Fruit fly (Drosophila melanogaster) whole organism, wandering third instar larva: Measurements from ENCODE around the gene mtDNA-helicase.
A peak's percentile ranks its signal among the peaks of the same experiment; 100 is the strongest.

ENCODE experiments used
- Abd-B ChIP-seq: fragments of >200 bp; optimal IDR thresholded peaks from 2 replicates; lab custom pipeline; 2017; ENCODE audit warnings: missing biosample characterization, missing genetic modification characterization
- CG9705 ChIP-seq: fragments of 200-800 bp; sonication (Bioruptor generic); optimal IDR thresholded peaks from 2 replicates; lab custom pipeline; 2018; ENCODE audit warnings: missing biosample characterization, mild to moderate bottlenecking, missing genetic modification characterization
- CrebA ChIP-seq: fragments of 200-800 bp; sonication (Bioruptor generic); optimal IDR thresholded peaks from 2 replicates; lab custom pipeline; 2016; ENCODE audit warnings: missing biosample characterization, mild to moderate bottlenecking, missing genetic modification characterization, borderline replicate concordance
- Dif ChIP-seq: fragments of 200-275, 200-300 bp; sonication (Bioruptor generic); optimal IDR thresholded peaks from 2 replicates; lab custom pipeline; 2018; ENCODE audit warnings: missing biosample characterization, missing genetic modification characterization; ENCODE audit not compliant: partially characterized antibody
- GATAd ChIP-seq: sonication (Bioruptor generic); optimal IDR thresholded peaks from 2 replicates; lab custom pipeline; 2016; ENCODE audit warnings: missing biosample characterization, missing genetic modification characterization
- HLH106 ChIP-seq: fragments of 200-800 bp; optimal IDR thresholded peaks from 3 replicates; lab custom pipeline; 2019; ENCODE audit warnings: missing biosample characterization, mild to moderate bottlenecking, missing genetic modification characterization, moderate library complexity
- Hnf4 ChIP-seq: fragments of 200-800 bp; sonication (Bioruptor generic); optimal IDR thresholded peaks from 2 replicates; lab custom pipeline; 2016; ENCODE audit warnings: missing biosample characterization, mild to moderate bottlenecking, missing genetic modification characterization
- Hr78 ChIP-seq: fragments of >200 bp; optimal IDR thresholded peaks from 2 replicates; lab custom pipeline; 2017; ENCODE audit warnings: missing biosample characterization, missing genetic modification characterization
- Hr83 ChIP-seq: fragments of 200-300 bp; sonication (Bioruptor generic); optimal IDR thresholded peaks from 2 replicates; lab custom pipeline; 2016; ENCODE audit warnings: missing biosample characterization, mild to moderate bottlenecking, missing genetic modification characterization, moderate library complexity; ENCODE audit not compliant: poor library complexity, severe bottlenecking
- Jra ChIP-seq: sonication (Bioruptor generic); optimal IDR thresholded peaks from 2 replicates; lab custom pipeline; 2016; ENCODE audit warnings: missing biosample characterization, missing genetic modification characterization
- Mio ChIP-seq: sonication (Bioruptor generic); optimal IDR thresholded peaks from 2 replicates; lab custom pipeline; 2016; ENCODE audit warnings: missing biosample characterization, missing genetic modification characterization
- N ChIP-seq: fragments of >200 bp; optimal IDR thresholded peaks from 2 replicates; lab custom pipeline; 2018; ENCODE audit warnings: missing biosample characterization, missing external identifiers, missing genetic modification characterization
- OdsH ChIP-seq: fragments of 200-800 bp; sonication (Bioruptor generic); optimal IDR thresholded peaks from 2 replicates; lab custom pipeline; 2016; ENCODE audit warnings: missing biosample characterization, mild to moderate bottlenecking, missing genetic modification characterization
- Rel ChIP-seq, 2 experiments: fragments of 200-800 bp; sonication (Bioruptor generic) in 1 of 2; optimal IDR thresholded peaks; 2 replicates in 1 of 2; 3 replicates in 1 of 2; lab custom pipeline; 2016 to 2019; ENCODE audit warnings: mild to moderate bottlenecking in 2 of 2, missing biosample characterization in 2 of 2, missing genetic modification characterization in 2 of 2, moderate library complexity in 1 of 2
- Sp1 ChIP-seq: fragments of 200-800 bp; sonication (Bioruptor generic); optimal IDR thresholded peaks from 3 replicates; lab custom pipeline; 2019; ENCODE audit warnings: missing biosample characterization, mild to moderate bottlenecking, missing genetic modification characterization, moderate library complexity
- br ChIP-seq: fragments of 200-800 bp; sonication (Bioruptor generic); optimal IDR thresholded peaks from 2 replicates; lab custom pipeline; 2016; ENCODE audit warnings: missing biosample characterization, missing genetic modification characterization
- dl ChIP-seq, 2 experiments: fragments of 175-275, 200-275 bp in 1 of 2; fragments of 200-275 bp in 1 of 2; sonication (Bioruptor generic); optimal IDR thresholded peaks; lab custom pipeline; 2018; ENCODE audit warnings: mild to moderate bottlenecking in 2 of 2, missing biosample characterization in 2 of 2, missing genetic modification characterization in 2 of 2, moderate library complexity in 2 of 2; ENCODE audit not compliant: partially characterized antibody in 2 of 2, insufficient read depth in 1 of 2
- dmrt93B ChIP-seq: fragments of 200-800 bp; sonication (Bioruptor generic); optimal IDR thresholded peaks from 2 replicates; lab custom pipeline; 2018; ENCODE audit warnings: missing biosample characterization, mild to moderate bottlenecking, missing genetic modification characterization
- dsf ChIP-seq: sonication (Bioruptor generic); optimal IDR thresholded peaks from 2 replicates; lab custom pipeline; 2016; ENCODE audit warnings: missing biosample characterization, missing genetic modification characterization, borderline replicate concordance
- ey ChIP-seq: fragments of 200-800 bp; sonication (Bioruptor generic); optimal IDR thresholded peaks from 2 replicates; lab custom pipeline; 2016; ENCODE audit warnings: missing biosample characterization, missing genetic modification characterization
- foxo ChIP-seq, 2 experiments: fragments of 200-800 bp; sonication (Bioruptor generic); optimal IDR thresholded peaks; 2 replicates in 1 of 2; 3 replicates in 1 of 2; lab custom pipeline; 2016 to 2017; ENCODE audit warnings: missing biosample characterization in 2 of 2, missing genetic modification characterization in 2 of 2
- fru ChIP-seq: fragments of 200-800 bp; sonication (Bioruptor generic); optimal IDR thresholded peaks from 3 replicates; lab custom pipeline; 2016; ENCODE audit warnings: missing biosample characterization, mild to moderate bottlenecking, missing genetic modification characterization
- h ChIP-seq: fragments of 200-800 bp; sonication (Bioruptor generic); optimal IDR thresholded peaks from 3 replicates; lab custom pipeline; 2016; ENCODE audit warnings: missing biosample characterization, mild to moderate bottlenecking, missing genetic modification characterization
- lola ChIP-seq: fragments of >200 bp; optimal IDR thresholded peaks from 2 replicates; lab custom pipeline; 2017; ENCODE audit warnings: missing biosample characterization, missing genetic modification characterization
- pan ChIP-seq: fragments of >200 bp; optimal IDR thresholded peaks from 2 replicates; lab custom pipeline; 2017
- psq ChIP-seq: fragments of 200-800 bp; sonication (Bioruptor generic); optimal IDR thresholded peaks from 3 replicates; lab custom pipeline; 2017; ENCODE audit warnings: missing biosample characterization, mild to moderate bottlenecking, missing genetic modification characterization, moderate library complexity
- rgr ChIP-seq: fragments of 200-800 bp; sonication (Bioruptor generic); optimal IDR thresholded peaks from 3 replicates; lab custom pipeline; 2016; ENCODE audit warnings: missing biosample characterization, mild to moderate bottlenecking, missing genetic modification characterization
- sage ChIP-seq: fragments of 200-800 bp; sonication (Bioruptor generic); optimal IDR thresholded peaks from 2 replicates; lab custom pipeline; 2016; ENCODE audit warnings: missing biosample characterization, mild to moderate bottlenecking, missing genetic modification characterization
- sv ChIP-seq: fragments of 200-800 bp; sonication (Bioruptor generic); optimal IDR thresholded peaks from 3 replicates; lab custom pipeline; 2016; ENCODE audit warnings: missing biosample characterization, missing genetic modification characterization
- tai ChIP-seq: sonication (Bioruptor generic); optimal IDR thresholded peaks from 2 replicates; lab custom pipeline; 2016; ENCODE audit warnings: missing biosample characterization, missing genetic modification characterization
- woc ChIP-seq: sonication (Bioruptor generic); optimal IDR thresholded peaks from 2 replicates; lab custom pipeline; 2016; ENCODE audit warnings: missing biosample characterization, mild to moderate bottlenecking, missing genetic modification characterization

Gene mtDNA-helicase

dm6 chr2L:9911783-9912182 is 18.5 kb upstream of the mtDNA-helicase start:
- TF ChIP-seq sage (GFP tag; lab: Kevin White, UChicago) (no peak), HLH106 (tag; lab: Kevin White, UChicago) (peak; percentile 26), ey (GFP tag; lab: Kevin White, UChicago) (peak; percentile 7), Hnf4 (GFP tag; lab: Kevin White, UChicago) (peak; percentile 2), br (no peak), Hr78 (GFP tag; lab: Kevin White, UChicago) (no peak), h (GFP tag; lab: Kevin White, UChicago) (peak; percentile 31), Sp1 (GFP tag; lab: Kevin White, UChicago) (peak; percentile 9), foxo (GFP tag; optimal IDR thresholded peaks at IDR 0.05; lab: Kevin White, UChicago) (peak in 1 of 2 experiments; percentile 28), fru (GFP tag; lab: Kevin White, UChicago) (peak; percentile 20), OdsH (no peak), Rel (GFP tag; optimal IDR thresholded peaks at IDR 0.05; lab: Kevin White, UChicago) (no peak), Rel (tag; optimal IDR thresholded peaks at IDR 0.05; lab: Kevin White, UChicago) (peak; percentile 87), tai (GFP tag; lab: Kevin White, UChicago) (no peak), Jra (GFP tag; lab: Kevin White, UChicago) (no peak), lola (GFP tag; lab: Kevin White, UChicago) (no peak)

dm6 chr2L:9908468-9908967 is 15.3 kb upstream of the mtDNA-helicase start, which contains the start of gene CG13124:
TSS of gene CG13124 (minus strand) at chr2L:9908633.
- TF ChIP-seq rgr (GFP tag; lab: Kevin White, UChicago) (no peak), woc (GFP tag; lab: Kevin White, UChicago) (no peak), foxo (GFP tag; optimal IDR thresholded peaks at IDR 0.05; lab: Kevin White, UChicago) (peak in 1 of 2 experiments; percentile 6), Abd-B (GFP tag; lab: Kevin White, UChicago) (no peak), h (GFP tag; lab: Kevin White, UChicago) (peak; percentile 27), tai (GFP tag; lab: Kevin White, UChicago) (no peak), Mio (GFP tag; lab: Kevin White, UChicago) (no peak), GATAd (GFP tag; lab: Kevin White, UChicago) (no peak), Dif (GFP tag; lab: Kevin White, UChicago) (peak; percentile 82), dmrt93B (GFP tag; lab: Kevin White, UChicago) (no peak), dl (GFP tag; optimal IDR thresholded peaks at IDR 0.05; lab: Kevin White, UChicago; ENCODE audit: insufficient read depth in 1 of 2, partially characterized antibody in 2 of 2) (peak; percentile 41 to 59)

dm6 chr2L:9907320-9908256 is 14.3 kb upstream of the mtDNA-helicase start:
- no peak for TF ChIP-seq fru (GFP tag; lab: Kevin White, UChicago)
- TF ChIP-seq N = peak; percentile 24
- no peak for TF ChIP-seq CG9705 (GFP tag; lab: Kevin White, UChicago)
- TF ChIP-seq HLH106 (tag; lab: Kevin White, UChicago) = no peak
- TF ChIP-seq pan = no peak
- no peak for TF ChIP-seq dl (GFP tag; optimal IDR thresholded peaks at IDR 0.05; lab: Kevin White, UChicago; ENCODE audit: insufficient read depth in 1 of 2, partially characterized antibody in 2 of 2)
- no peak for TF ChIP-seq foxo (GFP tag; optimal IDR thresholded peaks at IDR 0.05; lab: Kevin White, UChicago)
- no peak for TF ChIP-seq rgr (GFP tag; lab: Kevin White, UChicago)
- TF ChIP-seq Mio (GFP tag; lab: Kevin White, UChicago) = no peak
- TF ChIP-seq GATAd (GFP tag; lab: Kevin White, UChicago) = no peak
- TF ChIP-seq sage (GFP tag; lab: Kevin White, UChicago) = no peak
- no peak for TF ChIP-seq br
- TF ChIP-seq CrebA (GFP tag; lab: Kevin White, UChicago) = no peak
- no peak for TF ChIP-seq dmrt93B (GFP tag; lab: Kevin White, UChicago)
- TF ChIP-seq dsf (GFP tag; lab: Kevin White, UChicago) = no peak
- TF ChIP-seq Jra (GFP tag; lab: Kevin White, UChicago) = peak; percentile 23
- TF ChIP-seq sv (GFP tag; lab: Kevin White, UChicago) = no peak
- peak; percentile 61 for TF ChIP-seq psq
- no peak for TF ChIP-seq Hr83
- TF ChIP-seq lola (GFP tag; lab: Kevin White, UChicago) = no peak
- TF ChIP-seq Hnf4 (GFP tag; lab: Kevin White, UChicago) = no peak
